Worm (Caenorhabditis elegans): ENCODE data around the gene Y17D7C.6.

The Y17D7C.6 gene

DNA sequence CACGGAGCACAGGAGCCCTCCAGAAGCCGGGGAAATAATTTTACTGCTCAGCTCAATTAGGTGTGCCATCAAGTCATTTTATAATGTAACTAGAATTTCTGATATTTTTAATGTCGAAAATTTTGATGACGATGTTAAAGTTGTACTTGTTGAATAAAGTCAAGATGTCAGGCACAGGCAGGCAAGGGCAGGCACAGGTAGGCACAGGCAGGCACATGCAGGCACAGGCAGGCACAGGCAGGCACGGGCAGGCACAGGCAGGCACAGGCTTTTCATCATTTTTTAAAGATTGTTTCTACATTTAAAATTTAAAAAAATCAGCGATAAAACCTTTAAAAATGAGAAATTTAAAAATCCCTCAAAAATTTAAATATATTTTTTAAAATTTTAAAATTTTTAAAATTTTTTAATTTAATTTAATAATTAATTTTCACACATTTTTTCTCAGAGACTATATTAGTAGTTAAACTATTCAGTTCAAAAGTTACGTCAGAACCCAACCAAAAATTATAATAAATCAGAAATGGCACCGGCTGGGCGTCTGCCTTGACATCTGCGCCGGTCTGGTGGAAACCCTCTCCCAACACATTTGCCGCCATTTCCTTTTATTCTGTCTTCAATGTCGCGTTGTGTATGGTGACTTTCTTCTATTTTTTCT, at the start of gene Y17D7C.6:
TSS of gene Y17D7C.6 (plus strand) at position 608 of the 658 bp plus-strand sequence.
- TF ChIP-seq dao-5 (tag; optimal IDR thresholded peaks at IDR 0.05) (no peak), him-1 (tag; optimal IDR thresholded peaks at IDR 0.05) (no peak), W03F9.2 (tag; optimal IDR thresholded peaks at IDR 0.05) (no peak)

DNA sequence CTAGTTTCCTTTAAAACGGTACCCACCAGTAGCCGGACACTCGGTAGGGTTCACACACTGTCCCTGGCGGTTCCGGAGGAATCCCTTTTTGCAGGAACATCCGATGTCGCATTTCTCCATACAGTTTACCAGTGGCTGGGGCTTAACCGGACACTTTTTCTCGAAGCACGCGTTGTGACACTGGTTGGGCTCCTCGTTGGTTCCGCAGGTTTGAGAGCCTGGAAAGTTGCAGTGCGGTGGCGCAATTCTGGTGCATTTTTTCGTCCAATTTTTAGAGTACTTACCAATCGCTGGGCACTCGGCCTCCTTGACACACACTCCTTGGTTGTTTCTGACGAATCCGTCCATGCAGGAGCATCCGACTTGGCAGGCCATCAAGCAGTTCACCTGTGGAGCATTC, 47.3 kb upstream of the Y17D7C.6 start:
- TF ChIP-seq dao-5 (tag; optimal IDR thresholded peaks at IDR 0.05) (no peak), W03F9.2 (tag; optimal IDR thresholded peaks at IDR 0.05) (no peak), him-1 (tag; optimal IDR thresholded peaks at IDR 0.05) (no peak)

DNA sequence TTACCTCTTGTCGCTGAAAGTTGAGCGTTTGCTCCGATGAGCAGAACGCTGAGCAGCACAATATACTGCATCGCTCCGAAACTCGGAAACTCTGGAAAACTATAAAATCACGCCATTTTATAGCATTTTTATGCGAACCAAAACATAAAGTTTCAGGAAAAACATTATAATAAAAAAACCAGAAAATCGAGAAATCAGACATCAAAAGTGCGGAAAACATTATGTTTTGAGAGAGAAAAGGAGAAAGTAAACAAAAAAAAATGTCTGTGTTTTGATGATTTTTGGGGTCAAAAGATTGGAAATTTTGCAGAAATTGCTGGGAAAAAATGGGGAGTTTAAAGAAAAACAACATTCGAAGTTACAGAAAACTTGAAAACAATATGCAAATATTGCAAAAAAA, 45.6 kb upstream of the Y17D7C.6 start, which contains the start of gene Y69H2.3:
TSS of gene Y69H2.3 (minus strand) at position 101 of the 400 bp plus-strand sequence.
- TF ChIP-seq him-1 (tag; optimal IDR thresholded peaks at IDR 0.05): no peak

DNA sequence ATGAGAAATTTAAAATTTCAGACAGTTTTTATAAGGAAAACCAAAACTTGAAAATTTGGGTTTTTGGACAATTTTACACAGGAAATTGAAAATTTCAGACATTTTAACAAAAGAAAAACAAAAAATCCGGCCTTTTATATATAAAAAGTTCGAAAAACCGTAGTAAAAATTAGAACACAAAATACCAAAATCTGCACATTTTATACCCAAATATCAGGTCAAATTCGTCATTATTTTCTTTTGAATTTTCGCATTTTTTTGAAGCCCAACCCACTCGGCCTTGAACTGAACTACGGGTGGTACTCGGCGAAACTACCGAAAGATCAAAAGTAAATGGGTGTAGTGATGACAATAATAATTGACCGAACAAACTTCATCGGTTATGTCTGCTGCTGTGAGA, 42.4 kb upstream of the Y17D7C.6 start:
- TF ChIP-seq dao-5 (tag; optimal IDR thresholded peaks at IDR 0.05) (no peak), him-1 (tag; optimal IDR thresholded peaks at IDR 0.05) (no peak), W03F9.2 (tag; optimal IDR thresholded peaks at IDR 0.05) (no peak)

DNA sequence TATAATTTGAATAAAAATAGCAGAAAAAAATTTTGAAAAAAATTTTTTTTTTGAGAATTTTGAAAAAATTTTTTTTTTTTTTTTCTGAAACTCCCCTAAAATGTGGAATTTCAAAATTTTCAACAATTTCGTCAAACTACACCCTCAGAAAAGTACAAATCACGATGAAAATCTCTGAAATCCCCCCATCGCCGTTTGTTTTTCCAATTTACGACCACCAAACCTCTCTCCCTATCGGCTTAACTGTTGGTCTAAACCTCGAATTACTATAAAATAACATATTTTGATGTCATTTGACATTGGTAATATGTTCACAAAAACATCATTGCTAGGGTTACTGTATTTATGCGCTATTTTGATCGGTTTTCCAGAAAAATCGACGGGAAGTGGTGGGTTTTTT, 39.6 kb upstream of the Y17D7C.6 start, which contains the start of gene Y69H2.10:
TSS of gene Y69H2.10 (plus strand) at position 301 of the 400 bp plus-strand sequence.
- TF ChIP-seq dao-5 (tag; optimal IDR thresholded peaks at IDR 0.05): no peak

DNA sequence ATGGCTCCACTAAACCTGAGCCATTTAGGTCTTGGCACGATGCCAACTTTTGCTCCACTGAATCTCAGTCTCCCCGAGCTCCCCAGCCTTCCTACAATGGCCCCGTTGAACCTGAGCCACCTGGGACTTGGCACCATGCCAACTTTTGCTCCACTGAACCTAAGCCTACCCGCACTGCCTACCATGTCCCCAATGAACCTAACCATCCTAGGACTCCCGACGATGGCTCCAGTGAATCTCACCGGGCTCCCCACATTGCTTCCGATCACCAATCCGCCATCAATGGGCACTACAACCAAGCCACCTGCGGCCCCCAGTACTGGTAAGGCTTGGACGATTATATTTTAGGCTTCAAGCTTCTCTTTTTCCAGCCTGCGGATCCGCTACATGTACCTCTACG, 37.8 kb upstream of the Y17D7C.6 start:
- TF ChIP-seq him-1 (tag; optimal IDR thresholded peaks at IDR 0.05) (no peak), dao-5 (tag; optimal IDR thresholded peaks at IDR 0.05) (no peak), W03F9.2 (tag; optimal IDR thresholded peaks at IDR 0.05) (no peak)

DNA sequence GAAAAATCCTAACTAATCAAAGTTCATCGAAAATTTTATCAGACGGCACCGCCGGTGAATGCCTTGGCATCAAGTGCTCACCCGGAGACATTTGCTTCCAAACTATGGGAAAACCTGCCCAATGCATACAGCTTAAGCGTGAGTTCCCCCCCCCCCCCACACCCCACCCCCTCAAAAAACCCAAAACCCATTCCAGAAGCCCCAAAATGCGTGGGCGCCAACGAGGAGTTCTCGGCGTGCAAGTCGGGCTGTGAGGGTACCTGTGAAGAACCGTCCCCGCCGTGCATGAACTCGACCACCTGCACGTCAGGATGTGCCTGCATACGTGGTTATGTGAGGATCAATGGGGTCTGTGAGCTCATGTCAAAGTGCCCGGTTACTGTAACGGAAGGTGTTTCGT, 35.2 kb upstream of the Y17D7C.6 start:
- TF ChIP-seq dao-5 (tag; optimal IDR thresholded peaks at IDR 0.05): no peak
- no peak for TF ChIP-seq him-1 (tag; optimal IDR thresholded peaks at IDR 0.05)
- no peak for TF ChIP-seq W03F9.2 (tag; optimal IDR thresholded peaks at IDR 0.05)

DNA sequence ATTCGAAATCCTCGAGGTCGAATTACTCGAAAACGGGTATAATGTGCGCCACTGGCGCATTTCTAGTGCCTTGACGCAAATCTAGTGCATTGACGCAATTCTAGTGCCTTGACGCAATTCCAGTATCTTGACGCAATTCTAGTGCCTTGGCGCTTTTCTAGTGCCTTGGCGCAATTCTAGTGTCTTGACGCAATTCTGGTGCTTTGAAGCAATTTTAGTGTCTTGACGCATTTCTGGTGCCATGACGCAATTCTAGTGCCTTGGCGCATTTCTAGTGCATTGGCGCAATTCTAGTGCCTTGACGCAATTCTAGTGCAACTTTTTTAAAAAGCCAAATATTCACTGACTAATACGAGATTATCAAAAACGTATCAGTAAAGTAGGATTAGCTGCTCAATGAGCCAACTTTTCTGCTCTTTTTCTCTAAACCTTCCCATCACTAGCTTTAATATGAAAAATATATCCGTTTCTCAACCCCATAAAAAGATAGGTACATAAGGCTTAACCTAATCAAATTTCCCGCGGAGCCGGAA, 25.1 kb upstream of the Y17D7C.6 start, which contains the start of gene Y69H2.17:
TSS of gene Y69H2.17 (plus strand) at position 483 of the 533 bp plus-strand sequence.
- TF ChIP-seq him-1 (tag; optimal IDR thresholded peaks at IDR 0.05): no peak
- no peak for TF ChIP-seq dao-5 (tag; optimal IDR thresholded peaks at IDR 0.05)
- TF ChIP-seq W03F9.2 (tag; optimal IDR thresholded peaks at IDR 0.05): no peak

DNA sequence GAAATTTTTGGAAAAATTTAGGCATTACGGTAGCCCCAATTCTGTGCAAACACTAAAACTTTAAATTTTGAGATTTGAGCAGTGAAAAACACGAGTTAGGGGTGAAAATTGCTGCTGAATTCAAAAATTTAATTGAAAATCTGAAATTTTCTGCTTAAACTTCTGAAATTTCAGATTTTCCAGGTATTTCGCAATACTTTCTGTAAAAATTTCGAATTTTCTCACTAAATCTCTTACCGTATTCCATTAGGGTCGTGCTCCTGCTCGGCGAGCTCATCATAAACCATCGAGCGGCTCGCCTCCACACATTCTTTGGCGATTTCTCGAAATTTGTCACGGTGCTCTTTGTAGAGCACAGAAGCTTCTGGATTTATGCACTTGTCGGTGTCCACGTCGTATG, 22.2 kb upstream of the Y17D7C.6 start:
- TF ChIP-seq him-1 (tag; optimal IDR thresholded peaks at IDR 0.05): no peak
- no peak for TF ChIP-seq W03F9.2 (tag; optimal IDR thresholded peaks at IDR 0.05)
- no peak for TF ChIP-seq dao-5 (tag; optimal IDR thresholded peaks at IDR 0.05)

DNA sequence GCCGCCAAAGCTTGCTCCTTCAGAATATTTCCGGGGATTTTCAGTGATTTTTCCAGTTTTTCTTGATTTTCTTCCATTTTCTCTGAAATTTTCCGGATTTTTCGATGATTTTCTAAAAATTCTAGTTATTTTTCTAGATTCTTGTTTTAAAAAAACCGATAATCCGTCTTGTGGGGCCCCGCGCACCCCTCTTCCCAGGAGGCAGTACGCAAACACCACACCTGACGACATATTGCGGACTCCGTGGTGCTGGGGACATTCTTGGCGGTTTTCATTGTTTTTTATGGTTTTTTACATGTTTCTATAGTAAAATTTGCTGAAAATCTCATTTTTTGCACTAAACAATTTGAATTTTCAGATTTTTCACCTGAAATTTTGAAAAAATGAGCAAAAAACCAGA, 19.9 kb upstream of the Y17D7C.6 start, which contains the start of the genes ubc-19 and Y69H2.7:
TSS of gene ubc-19 (minus strand) at position 82 of the 400 bp plus-strand sequence.
TSS of gene Y69H2.7 (plus strand) at position 309 of the 400 bp plus-strand sequence.
- TF ChIP-seq dao-5 (tag; optimal IDR thresholded peaks at IDR 0.05): no peak
- TF ChIP-seq him-1 (tag; optimal IDR thresholded peaks at IDR 0.05): no peak
- no peak for TF ChIP-seq W03F9.2 (tag; optimal IDR thresholded peaks at IDR 0.05)

DNA sequence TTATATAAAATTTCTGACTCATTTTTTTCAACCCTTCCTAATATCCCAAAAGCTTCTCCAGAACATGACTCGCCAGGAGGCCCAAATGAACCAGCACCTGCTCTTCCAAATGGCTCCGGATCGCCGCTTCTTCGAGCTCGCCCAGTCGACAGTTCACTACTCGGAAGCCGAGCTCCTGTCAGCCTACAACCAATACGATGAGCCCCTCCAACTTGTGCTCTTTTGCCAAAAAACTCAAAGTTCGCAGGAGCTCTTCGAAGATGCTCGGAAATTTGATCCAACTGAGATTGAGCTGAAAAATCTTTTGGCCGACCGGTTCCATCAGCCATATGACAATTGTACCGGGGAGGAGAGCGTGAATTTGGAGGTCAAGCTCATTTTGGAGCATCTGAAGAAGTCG, 14.1 kb upstream of the Y17D7C.6 start:
- TF ChIP-seq dao-5 (tag; optimal IDR thresholded peaks at IDR 0.05) (no peak), W03F9.2 (tag; optimal IDR thresholded peaks at IDR 0.05) (no peak), him-1 (tag; optimal IDR thresholded peaks at IDR 0.05) (no peak)

DNA sequence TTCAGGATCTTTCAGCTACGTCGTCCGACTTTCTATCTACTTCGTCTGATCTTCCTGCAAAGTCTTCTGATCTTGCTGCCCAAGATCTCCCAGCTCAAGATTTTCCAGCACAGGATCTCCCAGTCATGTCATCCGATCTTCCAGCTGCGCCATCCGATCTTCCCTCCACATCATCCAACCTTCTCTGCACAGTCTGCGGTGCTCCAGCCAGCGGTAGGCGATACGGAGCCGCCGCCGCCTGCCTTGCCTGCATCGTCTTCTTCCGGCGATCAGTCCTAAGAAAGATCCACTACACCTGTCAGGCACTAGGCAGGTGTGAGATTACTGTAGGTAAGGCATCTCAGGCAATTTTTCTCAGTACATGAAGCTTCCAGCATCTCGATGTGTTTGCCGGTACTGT, 10.3 kb upstream of the Y17D7C.6 start, which contains the start of gene nhr-241:
TSS of gene nhr-241 (plus strand) at position 126 of the 400 bp plus-strand sequence.
- TF ChIP-seq W03F9.2 (tag; optimal IDR thresholded peaks at IDR 0.05) (no peak), him-1 (tag; optimal IDR thresholded peaks at IDR 0.05) (no peak), dao-5 (tag; optimal IDR thresholded peaks at IDR 0.05) (no peak)

DNA sequence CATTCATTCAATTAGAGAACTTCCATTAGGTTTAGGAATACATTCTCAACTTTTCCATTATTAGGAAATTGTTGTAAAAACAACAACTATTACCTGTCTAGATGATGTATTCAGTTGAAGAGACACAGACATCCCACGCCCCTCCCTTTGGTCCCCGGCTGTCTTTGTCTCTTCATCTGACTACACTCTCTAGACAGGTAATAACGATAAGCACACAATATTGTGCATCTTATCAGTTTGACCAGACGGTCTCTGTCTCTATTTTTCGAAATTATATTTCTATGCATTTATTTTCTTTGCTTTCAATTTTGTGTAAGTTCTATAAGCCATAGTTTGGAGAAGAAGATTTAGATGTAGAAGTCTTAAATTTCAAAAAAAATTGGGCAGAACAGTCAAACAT, 8.3 kb upstream of the Y17D7C.6 start, which contains the start of gene Y69H2.9:
TSS of gene Y69H2.9 (plus strand) at position 233 of the 400 bp plus-strand sequence.
- TF ChIP-seq W03F9.2 (tag; optimal IDR thresholded peaks at IDR 0.05) (no peak), him-1 (tag; optimal IDR thresholded peaks at IDR 0.05) (no peak), dao-5 (tag; optimal IDR thresholded peaks at IDR 0.05) (no peak)

DNA sequence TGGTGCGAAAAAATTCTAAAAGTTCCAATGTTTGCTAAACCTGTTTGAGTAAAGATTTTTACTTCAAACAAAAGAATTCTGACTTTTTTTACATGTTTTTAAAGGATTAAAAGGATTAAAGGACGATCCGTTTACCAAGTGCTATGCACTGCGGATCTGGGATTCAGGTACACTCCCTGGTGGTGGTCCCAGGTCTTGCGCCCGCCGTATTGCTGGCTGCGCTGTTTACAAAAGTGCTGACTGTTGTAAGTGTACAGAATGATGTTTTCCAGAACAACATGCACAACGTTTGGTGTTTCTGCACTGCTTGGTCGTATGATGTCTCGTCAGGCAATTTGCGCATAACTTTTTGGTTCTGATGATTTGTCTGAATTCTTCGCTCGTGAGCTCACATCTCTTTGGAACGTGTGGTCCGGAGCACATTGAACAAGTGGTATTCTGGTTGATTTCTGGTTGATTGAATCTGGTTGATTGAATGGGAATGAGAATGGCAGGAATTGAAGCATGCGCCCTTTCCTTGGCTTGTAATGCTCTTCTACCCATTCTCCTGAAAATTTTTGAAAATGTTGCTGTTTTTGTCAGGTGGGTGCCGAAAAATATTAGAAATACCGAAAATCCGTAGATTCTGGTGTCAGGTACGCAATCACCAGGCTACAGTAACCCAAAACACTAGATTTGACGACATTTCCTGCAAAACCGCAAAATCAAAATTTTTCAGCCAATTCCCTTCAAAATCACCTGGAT, 4.1 kb upstream of the Y17D7C.6 start:
- TF ChIP-seq him-1 (tag; optimal IDR thresholded peaks at IDR 0.05) (no peak), W03F9.2 (tag; optimal IDR thresholded peaks at IDR 0.05) (no peak), dao-5 (tag; optimal IDR thresholded peaks at IDR 0.05) (no peak)

All from whole organism, L4/young adult.